Worm (Caenorhabditis elegans) whole organism, late embryonic: ENCODE data around the gene B0244.10.

Experiments
- C38D4.7 ChIP-seq: fragments of 200-800 bp; sonication (Bioruptor generic); optimal IDR thresholded peaks from 2 replicates; lab custom pipeline; 2018; ENCODE audit warnings: mild to moderate bottlenecking, missing genetic modification characterization, moderate library complexity, missing compliant biosample characterization
- F13H6.1 ChIP-seq: sonication (generic microtip); optimal IDR thresholded peaks from 2 replicates; lab custom pipeline; 2016; ENCODE audit warnings: missing genetic modification characterization, missing compliant biosample characterization
- K02D7.2 ChIP-seq: sonication (generic microtip); optimal IDR thresholded peaks from 2 replicates; lab custom pipeline; 2017; ENCODE audit warnings: mild to moderate bottlenecking, missing genetic modification characterization, missing compliant biosample characterization
- K09A11.1 ChIP-seq: sonication (generic microtip); optimal IDR thresholded peaks from 2 replicates; lab custom pipeline; 2017; ENCODE audit warnings: antibody characterized with exemption, mild to moderate bottlenecking, missing genetic modification characterization, missing compliant biosample characterization; ENCODE audit not compliant: insufficient read depth
- ceh-19 ChIP-seq: fragments of 200-800 bp; sonication (Bioruptor generic); optimal IDR thresholded peaks from 2 replicates; lab custom pipeline; 2018; ENCODE audit warnings: mild to moderate bottlenecking, missing genetic modification characterization, missing compliant biosample characterization
- ceh-2 ChIP-seq: sonication (generic microtip); optimal IDR thresholded peaks from 2 replicates; lab custom pipeline; 2016; ENCODE audit warnings: missing genotype, missing genetic modification characterization, missing compliant biosample characterization
- ceh-48 ChIP-seq: sonication (generic microtip); optimal IDR thresholded peaks from 2 replicates; lab custom pipeline; 2016; ENCODE audit warnings: missing genetic modification characterization, inconsistent platforms, missing compliant biosample characterization
- ceh-6 ChIP-seq: fragments of 200-800 bp; sonication (Bioruptor generic); optimal IDR thresholded peaks from 2 replicates; lab custom pipeline; 2018; ENCODE audit warnings: mild to moderate bottlenecking, missing genetic modification characterization, missing compliant biosample characterization
- elt-4 ChIP-seq: sonication (generic microtip); optimal IDR thresholded peaks from 2 replicates; lab custom pipeline; 2016; ENCODE audit warnings: missing genetic modification characterization, missing compliant biosample characterization
- ets-4 ChIP-seq: sonication (generic microtip); optimal IDR thresholded peaks from 2 replicates; lab custom pipeline; 2016; ENCODE audit warnings: missing genetic modification characterization, missing compliant biosample characterization
- eyg-1 ChIP-seq: sonication (generic microtip); optimal IDR thresholded peaks from 2 replicates; lab custom pipeline; 2016; ENCODE audit warnings: missing genotype, missing genetic modification characterization, missing compliant biosample characterization
- fkh-10 ChIP-seq: fragments of 150-350 bp; optimal IDR thresholded peaks from 2 replicates; lab custom pipeline; 2014; ENCODE audit warnings: missing biosample characterization, missing genetic modification reagents, missing genetic modification characterization
- gmeb-2 ChIP-seq: sonication (generic microtip); optimal IDR thresholded peaks from 2 replicates; lab custom pipeline; 2016; ENCODE audit warnings: missing genetic modification characterization, inconsistent platforms, missing compliant biosample characterization
- hlh-6 ChIP-seq: sonication (generic microtip); optimal IDR thresholded peaks from 2 replicates; lab custom pipeline; 2016; ENCODE audit warnings: missing genotype, missing genetic modification characterization, missing compliant biosample characterization
- hlh-8 ChIP-seq: sonication (generic microtip); optimal IDR thresholded peaks from 2 replicates; lab custom pipeline; 2016; ENCODE audit warnings: missing genotype, missing genetic modification characterization, missing compliant biosample characterization
- lim-6 ChIP-seq: sonication (generic microtip); optimal IDR thresholded peaks from 2 replicates; lab custom pipeline; 2016; ENCODE audit warnings: missing genetic modification characterization, missing compliant biosample characterization
- nfya-1 ChIP-seq: sonication (generic microtip); optimal IDR thresholded peaks from 2 replicates; lab custom pipeline; 2017; ENCODE audit warnings: missing genetic modification characterization, mild to moderate bottlenecking, missing compliant biosample characterization, antibody characterized with exemption, moderate library complexity
- nhr-11 ChIP-seq: fragments of 150-350 bp; optimal IDR thresholded peaks from 2 replicates; lab custom pipeline; 2014; ENCODE audit warnings: missing biosample characterization, missing genetic modification characterization
- npax-4 ChIP-seq: sonication (generic microtip); optimal IDR thresholded peaks from 2 replicates; lab custom pipeline; 2016; ENCODE audit warnings: missing genetic modification characterization, missing compliant biosample characterization
- odd-2 ChIP-seq: sonication (generic microtip); optimal IDR thresholded peaks from 2 replicates; lab custom pipeline; 2017; ENCODE audit warnings: antibody characterized with exemption, mild to moderate bottlenecking, missing genetic modification characterization, missing compliant biosample characterization
- pag-3 ChIP-seq: sonication (generic microtip); optimal IDR thresholded peaks from 2 replicates; lab custom pipeline; 2016; ENCODE audit warnings: missing compliant biosample characterization, missing genetic modification characterization, borderline replicate concordance
- pat-9 ChIP-seq: fragments of 200-800 bp; sonication (Bioruptor generic); optimal IDR thresholded peaks from 2 replicates; lab custom pipeline; 2018; ENCODE audit warnings: mild to moderate bottlenecking, missing genetic modification characterization, moderate library complexity, missing compliant biosample characterization
- pax-1 ChIP-seq: fragments of 150-350 bp; optimal IDR thresholded peaks from 2 replicates; lab custom pipeline; 2014; ENCODE audit warnings: missing biosample characterization, missing genetic modification characterization
- pha-2 ChIP-seq: sonication (generic microtip); optimal IDR thresholded peaks from 2 replicates; lab custom pipeline; 2017; ENCODE audit warnings: mild to moderate bottlenecking, missing genetic modification characterization, missing compliant biosample characterization
- pqm-1 ChIP-seq: sonication (generic microtip); optimal IDR thresholded peaks from 2 replicates; lab custom pipeline; 2016; ENCODE audit warnings: missing genetic modification characterization, missing compliant biosample characterization
- pros-1 ChIP-seq: fragments of 150-350 bp; optimal IDR thresholded peaks from 2 replicates; lab custom pipeline; 2014; ENCODE audit warnings: missing biosample characterization, missing genetic modification reagents, missing genetic modification characterization
- ref-2 ChIP-seq: sonication (generic microtip); optimal IDR thresholded peaks from 2 replicates; lab custom pipeline; 2016; ENCODE audit warnings: missing genetic modification characterization, missing compliant biosample characterization
- rnt-1 ChIP-seq: sonication (generic microtip); optimal IDR thresholded peaks from 2 replicates; lab custom pipeline; 2016; ENCODE audit warnings: missing genetic modification characterization, missing compliant biosample characterization
- sox-4 ChIP-seq: sonication (generic microtip); optimal IDR thresholded peaks from 2 replicates; lab custom pipeline; 2017; ENCODE audit warnings: mild to moderate bottlenecking, missing genetic modification characterization, inconsistent platforms, missing compliant biosample characterization
- tbx-7 ChIP-seq: sonication (generic microtip); optimal IDR thresholded peaks from 2 replicates; lab custom pipeline; 2016; ENCODE audit warnings: missing genotype, missing genetic modification characterization, missing compliant biosample characterization
- unc-3 ChIP-seq, 2 experiments: fragments of 200-800 bp in 1 of 2; sonication (Bioruptor generic) in 1 of 2; sonication (generic microtip) in 1 of 2; conservative IDR thresholded peaks in 1 of 2; optimal IDR thresholded peaks in 1 of 2; 2 replicates each; pipeline versions ENCODE4 v1.3.6 to Lab custom; 2016 to 2022; ENCODE audit warnings: missing compliant biosample characterization in 2 of 2, missing genetic modification characterization in 2 of 2, missing genetic modification reagents in 1 of 2
- unc-42 ChIP-seq: sonication (generic microtip); optimal IDR thresholded peaks from 2 replicates; lab custom pipeline; 2016; ENCODE audit warnings: missing genotype, missing genetic modification characterization, missing compliant biosample characterization
- ztf-16 ChIP-seq: sonication (generic microtip); optimal IDR thresholded peaks from 2 replicates; lab custom pipeline; 2017; ENCODE audit warnings: missing genetic modification characterization, missing compliant biosample characterization

The B0244.10 gene

ce11 chrIII:5721888-5722287 is 13.1 kb upstream of the B0244.10 start (continued):
- no peak for TF ChIP-seq K09A11.1 (tag; lab: Kevin White, UChicago)
- TF ChIP-seq sox-4: no peak
- no peak for TF ChIP-seq npax-4 (tag; lab: Kevin White, UChicago)
- TF ChIP-seq ceh-2 (tag; lab: Kevin White, UChicago): no peak
- no peak for TF ChIP-seq tbx-7 (tag; lab: Kevin White, UChicago)
- TF ChIP-seq pag-3: no peak
- no peak for TF ChIP-seq C38D4.7 (GFP tag; lab: Kevin White, UChicago)
- TF ChIP-seq odd-2: no peak
- TF ChIP-seq rnt-1: no peak
- TF ChIP-seq lim-6: no peak

- TF ChIP-seq pqm-1 (tag; lab: Kevin White, UChicago): no peak
Measured at ce11 chrIII:5722550-5722949, 12.4 kb upstream of the B0244.10 start, which contains the start of gene wrm-1. Gene wrm-1, plus strand, starts transcription at chrIII:5722850.

ce11 chrIII:5727827-5728226 is 7.1 kb upstream of the B0244.10 start, which contains the start of gene egg-1:
Gene egg-1, plus strand, starts transcription at chrIII:5728180.
- TF ChIP-seq ztf-16 (tag; lab: Kevin White, UChicago) (no peak), npax-4 (tag; lab: Kevin White, UChicago) (no peak), elt-4 (tag; lab: Kevin White, UChicago) (no peak), ets-4 (no peak), unc-42 (no peak)

- TF ChIP-seq ceh-6 (GFP tag; lab: Kevin White, UChicago) (no peak), nfya-1 (no peak), eyg-1 (tag; lab: Kevin White, UChicago) (no peak), pros-1 (no peak), ets-4 (no peak), gmeb-2 (tag; lab: Kevin White, UChicago) (no peak), pag-3 (no peak), ceh-19 (GFP tag; lab: Kevin White, UChicago) (no peak)
Measured at ce11 chrIII:5729367-5729766, 5.6 kb upstream of the B0244.10 start.

ce11 chrIII:5730041-5730440 is 4.9 kb upstream of the B0244.10 start:
- no peak for TF ChIP-seq pha-2 (tag; lab: Kevin White, UChicago)
- no peak for TF ChIP-seq F13H6.1 (tag; lab: Kevin White, UChicago)
- TF ChIP-seq pat-9 (tag; lab: Kevin White, UChicago): no peak
- no peak for TF ChIP-seq nfya-1
- no peak for TF ChIP-seq fkh-10
- no peak for TF ChIP-seq hlh-6 (tag; lab: Kevin White, UChicago)
- no peak for TF ChIP-seq unc-3 (GFP tag; conservative IDR thresholded peaks at IDR 0.05; lab: Robert Waterston, UW)
- TF ChIP-seq unc-3 (tag; optimal IDR thresholded peaks at IDR 0.05; lab: Kevin White, UChicago): no peak
- TF ChIP-seq K09A11.1 (tag; lab: Kevin White, UChicago): no peak
- no peak for TF ChIP-seq K02D7.2 (tag; lab: Kevin White, UChicago)
- TF ChIP-seq ceh-2 (tag; lab: Kevin White, UChicago): no peak
- TF ChIP-seq ref-2 (tag; lab: Kevin White, UChicago): no peak
- no peak for TF ChIP-seq lim-6
- TF ChIP-seq hlh-8 (tag; lab: Kevin White, UChicago): no peak
- TF ChIP-seq nhr-11: no peak
- TF ChIP-seq pax-1 (tag; lab: Kevin White, UChicago): no peak
- no peak for TF ChIP-seq pag-3
- no peak for TF ChIP-seq elt-4 (tag; lab: Kevin White, UChicago)
- TF ChIP-seq ceh-48: no peak
